Worm (Caenorhabditis elegans): ENCODE measurements around the gene rrsr-1.
A peak's percentile ranks its signal among the peaks of the same experiment; 100 is the strongest.

Gene rrsr-1

DNA sequence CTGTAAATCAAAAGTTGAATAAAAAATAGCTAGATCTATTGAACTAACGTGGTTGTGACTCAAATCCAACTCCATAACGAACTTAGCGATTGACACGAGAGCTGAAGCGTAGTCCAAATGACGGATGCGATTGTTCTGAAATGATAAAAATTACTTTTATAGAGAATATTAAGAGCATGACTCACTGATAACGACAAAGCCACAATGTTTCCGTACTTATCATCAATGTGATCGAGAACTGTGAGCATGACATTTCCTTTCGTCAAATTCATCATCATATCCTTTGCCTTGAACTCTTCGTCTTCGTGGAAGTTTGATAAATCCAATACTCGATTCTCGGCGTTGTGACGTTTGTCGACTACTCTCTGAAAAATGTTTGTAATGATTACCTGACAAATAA is 10.8 kb downstream of the rrsr-1 start:
- TF ChIP-seq lin-13 (GFP tag; optimal IDR thresholded peaks at IDR 0.05) (no peak), fos-1 (tag; optimal IDR thresholded peaks at IDR 0.05) (peak; percentile 93)

ce11 chrV:14411989-14412388 is 12.8 kb downstream of the rrsr-1 start:
- TF ChIP-seq nhr-77 (tag; optimal IDR thresholded peaks at IDR 0.05) (no peak), unc-55 (GFP tag; optimal IDR thresholded peaks at IDR 0.05) (peak; percentile 7)

- no peak for TF ChIP-seq zag-1 (tag; optimal IDR thresholded peaks at IDR 0.05)
- TF ChIP-seq snpc-4 (tag; optimal IDR thresholded peaks at IDR 0.05), result peak; percentile 69
- no peak for TF ChIP-seq mbf-1 (tag; optimal IDR thresholded peaks at IDR 0.05)
- no peak for TF ChIP-seq ztf-1 (GFP tag; conservative IDR thresholded peaks at IDR 0.05)
- TF ChIP-seq sma-9 (GFP tag; optimal IDR thresholded peaks at IDR 0.05), result no peak
- TF ChIP-seq sma-9 (tag; optimal IDR thresholded peaks at IDR 0.05), result no peak
- peak; percentile 45 for TF ChIP-seq nhr-129 (tag; optimal IDR thresholded peaks at IDR 0.05)
Measured at ce11 chrV:14409905-14410304, 14.9 kb downstream of the rrsr-1 start.

- TF ChIP-seq nhr-77 (tag; optimal IDR thresholded peaks at IDR 0.05) (no peak), dmd-4 (tag; optimal IDR thresholded peaks at IDR 0.05) (no peak), lin-11 (tag; optimal IDR thresholded peaks at IDR 0.05) (no peak), C34F6.9 (tag; optimal IDR thresholded peaks at IDR 0.05) (no peak), sem-4 (tag; optimal IDR thresholded peaks at IDR 0.05) (no peak), ceh-16 (tag; optimal IDR thresholded peaks at IDR 0.05) (no peak), F13H6.1 (tag; optimal IDR thresholded peaks at IDR 0.05) (no peak), unc-55 (GFP tag; optimal IDR thresholded peaks at IDR 0.05) (no peak), nhr-6 (tag; optimal IDR thresholded peaks at IDR 0.05) (no peak), nhr-25 (tag; optimal IDR thresholded peaks at IDR 0.05) (no peak), nhr-11 (tag; optimal IDR thresholded peaks at IDR 0.05) (no peak), Y55F3AM.14 (GFP tag; optimal IDR thresholded peaks at IDR 0.05) (no peak), nhr-12 (tag; optimal IDR thresholded peaks at IDR 0.05) (no peak), lin-13 (GFP tag; optimal IDR thresholded peaks at IDR 0.05) (no peak)
Measured at ce11 chrV:14408774-14409173, 16.0 kb downstream of the rrsr-1 start, which contains the start of gene gnrr-2. Gene gnrr-2, plus strand, starts transcription at chrV:14409074.

DNA sequence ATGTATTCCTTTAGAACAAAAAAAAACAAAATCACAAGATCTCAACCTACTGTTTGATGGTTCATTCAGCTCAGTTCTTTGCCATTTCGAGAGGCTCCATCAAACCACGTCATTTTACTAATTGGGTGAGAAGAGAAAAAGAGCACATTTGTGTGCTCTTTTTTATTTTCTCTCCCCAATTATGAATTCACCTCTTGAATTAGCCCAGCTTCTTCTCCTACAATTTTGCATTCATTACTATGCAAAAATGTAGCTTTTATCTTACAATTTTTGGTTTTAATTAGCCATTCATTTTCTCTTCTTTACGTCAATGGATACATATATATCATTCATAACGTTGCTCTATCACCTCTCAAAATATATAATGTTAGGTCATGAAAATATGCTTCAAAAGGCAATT is 19.2 kb downstream of the rrsr-1 start:
- no peak for TF ChIP-seq alr-1 (tag; optimal IDR thresholded peaks at IDR 0.05)
- TF ChIP-seq elt-3 (tag; optimal IDR thresholded peaks at IDR 0.05), result no peak
- no peak for TF ChIP-seq R02D3.7 (tag; optimal IDR thresholded peaks at IDR 0.05)
- TF ChIP-seq nhr-11 (tag; optimal IDR thresholded peaks at IDR 0.05), result no peak
- TF ChIP-seq ceh-16 (tag; optimal IDR thresholded peaks at IDR 0.05), result no peak
- TF ChIP-seq nhr-129 (tag; optimal IDR thresholded peaks at IDR 0.05), result no peak
- no peak for TF ChIP-seq unc-62 (GFP tag; optimal IDR thresholded peaks at IDR 0.05)
- no peak for TF ChIP-seq dmd-4 (tag; optimal IDR thresholded peaks at IDR 0.05)

DNA sequence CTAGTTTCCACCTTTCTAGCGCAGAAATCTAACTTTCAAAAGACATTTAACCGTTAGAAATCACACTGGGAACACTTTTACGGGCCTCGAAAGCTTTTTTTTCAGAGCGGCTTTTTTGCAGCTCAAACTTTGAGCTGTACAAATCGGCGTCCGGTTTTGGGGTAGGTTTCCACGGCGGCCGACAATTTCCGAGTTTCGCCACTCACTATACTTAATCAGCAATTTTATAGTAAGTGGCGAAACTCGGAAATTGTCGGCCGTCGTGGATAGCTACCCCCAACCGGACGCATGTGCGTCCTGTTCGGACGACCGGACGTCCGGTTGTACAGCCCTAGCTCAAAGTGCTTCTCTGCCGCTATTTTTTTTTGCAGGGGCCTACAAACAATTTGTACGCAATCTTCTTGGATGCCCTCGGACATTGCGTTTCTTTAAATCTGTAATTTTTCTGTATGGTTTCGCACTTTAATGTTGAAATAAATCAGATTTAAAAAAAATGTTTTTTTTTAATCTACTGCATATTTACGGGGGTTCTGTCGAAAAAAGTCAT is 28.6 kb downstream of the rrsr-1 start:
- no peak for TF ChIP-seq mbf-1 (tag; optimal IDR thresholded peaks at IDR 0.05)
- TF ChIP-seq alr-1 (tag; optimal IDR thresholded peaks at IDR 0.05), result no peak
- no peak for TF ChIP-seq Y55F3AM.14 (GFP tag; optimal IDR thresholded peaks at IDR 0.05)
- TF ChIP-seq lin-39 (tag; optimal IDR thresholded peaks at IDR 0.05), result no peak
- no peak for TF ChIP-seq lsy-2 (tag; optimal IDR thresholded peaks at IDR 0.05)
- no peak for TF ChIP-seq sma-3 (GFP tag; optimal IDR thresholded peaks at IDR 0.05)
- TF ChIP-seq nhr-10 (tag; optimal IDR thresholded peaks at IDR 0.05), result no peak
- TF ChIP-seq nhr-23 (tag; optimal IDR thresholded peaks at IDR 0.05), result no peak
- TF ChIP-seq skn-1 (tag; optimal IDR thresholded peaks at IDR 0.05), result no peak
- no peak for TF ChIP-seq unc-39 (tag; optimal IDR thresholded peaks at IDR 0.05)

Data from whole organism, L2 larva.